Fruit fly (Drosophila melanogaster): Measurements from ENCODE around the gene Myc.

The Myc gene

dm6 chrX:3328980-3329379 lies 44.0 kb upstream of the Myc start (continued):
- TF ChIP-seq CG7357 (GFP tag; IDR thresholded peaks at IDR 0.05), result peak; percentile 52; the same call in 2 of the 3 replicates
- peak; percentile 66 for TF ChIP-seq zfh2 (GFP tag; optimal IDR thresholded peaks at IDR 0.05)
- no peak for TF ChIP-seq CG6654 (GFP tag; optimal IDR thresholded peaks at IDR 0.05)
- TF ChIP-seq CG12769 (tag; optimal IDR thresholded peaks at IDR 0.05), result peak; percentile 31
- no peak for TF ChIP-seq CG14860 (GFP tag; IDR thresholded peaks at IDR 0.05; ENCODE audit: partially characterized antibody)
- TF ChIP-seq CG8281 (tag; optimal IDR thresholded peaks at IDR 0.05), result peak; percentile 51
- no peak for TF ChIP-seq CG30020 (tag; optimal IDR thresholded peaks at IDR 0.05)
- TF ChIP-seq CG3281 (GFP tag; optimal IDR thresholded peaks at IDR 0.05), result peak; percentile 80
- 0 out of 2 replicates have a peak, but pooled peaks have one; percentile 48 for TF ChIP-seq CG16779 (GFP tag; IDR thresholded peaks at IDR 0.05)
- TF ChIP-seq TFAM (GFP tag; optimal IDR thresholded peaks at IDR 0.05), result no peak
- TF ChIP-seq CG3065 (GFP tag; optimal IDR thresholded peaks at IDR 0.05), result no peak
- TF ChIP-seq rib (GFP tag; IDR thresholded peaks at IDR 0.05), result peak; percentile 78
- TF ChIP-seq HmgZ (tag; optimal IDR thresholded peaks at IDR 0.05), result peak; percentile 65
- no peak for TF ChIP-seq YL-1 (GFP tag; optimal IDR thresholded peaks at IDR 0.05)
- peak; percentile 57; the same call in 1 of the 2 replicates for TF ChIP-seq CG32772 (GFP tag; IDR thresholded peaks at IDR 0.05)
- no peak for TF ChIP-seq Hr39 (optimal IDR thresholded peaks at IDR 0.05)
- TF ChIP-seq CG1529 (GFP tag; optimal IDR thresholded peaks at IDR 0.05), result peak; percentile 9
- no peak for TF ChIP-seq lbe (GFP tag; optimal IDR thresholded peaks at IDR 0.05)
- peak; percentile 61; the same call in 1 of the 3 replicates for TF ChIP-seq CG2889 (GFP tag; IDR thresholded peaks at IDR 0.05)
- TF ChIP-seq pita (GFP tag; optimal IDR thresholded peaks at IDR 0.05), result no peak
- TF ChIP-seq pnt (GFP tag; optimal IDR thresholded peaks at IDR 0.05), result peak; percentile 30
- TF ChIP-seq phol (tag; optimal IDR thresholded peaks at IDR 0.05), result peak; percentile 54
- TF ChIP-seq NfI (GFP tag; optimal IDR thresholded peaks at IDR 0.05), result peak; percentile 86
- TF ChIP-seq CG4820 (GFP tag; optimal IDR thresholded peaks at IDR 0.05), result peak; percentile 26
- no peak for TF ChIP-seq CG15696 (tag; optimal IDR thresholded peaks at IDR 0.05)
- TF ChIP-seq CG9797 (GFP tag; optimal IDR thresholded peaks at IDR 0.05), result no peak
- TF ChIP-seq odd (GFP tag; optimal IDR thresholded peaks at IDR 0.05), result peak; percentile 65
- TF ChIP-seq sisA (GFP tag; IDR thresholded peaks at IDR 0.05), result peak; percentile 52
- TF ChIP-seq bowl (GFP tag; IDR thresholded peaks at IDR 0.05), result peak; percentile 69; the same call in 1 of the 2 replicates
- TF ChIP-seq otp (GFP tag; IDR thresholded peaks at IDR 0.05), result peak; percentile 86; the same call in 2 of the 3 replicates
- TF ChIP-seq CG7928 (GFP tag; optimal IDR thresholded peaks at IDR 0.05), result peak; percentile 35
- peak; percentile 64 for TF ChIP-seq CG34376 (GFP tag; optimal IDR thresholded peaks at IDR 0.05)
- peak; percentile 90 for TF ChIP-seq stc (GFP tag; IDR thresholded peaks at IDR 0.05)
- TF ChIP-seq CG10431 (GFP tag; optimal IDR thresholded peaks at IDR 0.05), result no peak
- TF ChIP-seq pfk (GFP tag; optimal IDR thresholded peaks at IDR 0.05), result no peak
- TF ChIP-seq toy (GFP tag; IDR thresholded peaks at IDR 0.05), result peak; percentile 65; the same call in 1 of the 2 replicates
- TF ChIP-seq CG1024 (GFP tag; IDR thresholded peaks at IDR 0.05), result peak; percentile 53; the same call in 1 of the 2 replicates
- no peak for TF ChIP-seq nerfin-1 (tag; optimal IDR thresholded peaks at IDR 0.05)
- peak; percentile 55 for TF ChIP-seq salm (tag; optimal IDR thresholded peaks at IDR 0.05)
- peak; percentile 52 for TF ChIP-seq Mad (GFP tag; optimal IDR thresholded peaks at IDR 0.05)
- TF ChIP-seq CG18476 (GFP tag; optimal IDR thresholded peaks at IDR 0.05), result no peak
- TF ChIP-seq tna (GFP tag; IDR thresholded peaks at IDR 0.05; ENCODE audit: partially characterized antibody), result no peak
- peak; percentile 70 for TF ChIP-seq B-H1 (GFP tag; IDR thresholded peaks at IDR 0.05)
- TF ChIP-seq CG17802 (tag; optimal IDR thresholded peaks at IDR 0.05), result no peak
- no peak for TF ChIP-seq Kr (GFP tag; optimal IDR thresholded peaks at IDR 0.05)
- TF ChIP-seq CTCF (GFP tag; optimal IDR thresholded peaks at IDR 0.05), result no peak
- peak; percentile 55 for TF ChIP-seq CG17829 (tag; optimal IDR thresholded peaks at IDR 0.05)
- peak; percentile 40 for TF ChIP-seq fd96Cb (tag; optimal IDR thresholded peaks at IDR 0.05)
- TF ChIP-seq CG12659 (GFP tag; optimal IDR thresholded peaks at IDR 0.05), result peak; percentile 75
- TF ChIP-seq CG14965 (GFP tag; optimal IDR thresholded peaks at IDR 0.05; ENCODE audit: borderline replicate concordance), result no peak
- TF ChIP-seq wor (GFP tag; IDR thresholded peaks at IDR 0.05), result no peak
- peak; percentile 79 for TF ChIP-seq unpg (GFP tag; optimal IDR thresholded peaks at IDR 0.05)
